Fruit fly (Drosophila melanogaster) whole organism, pupa: ENCODE data around the gene CG12012.

Experiments
- CG32121 ChIP-seq: fragments of 200-800 bp; sonication (Bioruptor generic); IDR thresholded peaks from 2 replicates; pipeline ENCODE4 v1.3.6; 2022; ENCODE audit warnings: missing biosample characterization, missing genetic modification characterization
- CG34367 ChIP-seq: fragments of 200-800 bp; sonication (Bioruptor generic); optimal IDR thresholded peaks from 2 replicates; lab custom pipeline; 2018; ENCODE audit warnings: missing biosample characterization, mild to moderate bottlenecking, missing genetic modification characterization
- Pif1A ChIP-seq: fragments of 200-800 bp; sonication (Bioruptor generic); optimal IDR thresholded peaks from 3 replicates; lab custom pipeline; 2016; ENCODE audit warnings: missing biosample characterization, missing genetic modification characterization
- Pif1B ChIP-seq: fragments of 200-800 bp; sonication (Bioruptor generic); optimal IDR thresholded peaks from 3 replicates; lab custom pipeline; 2016; ENCODE audit warnings: missing biosample characterization, missing genetic modification characterization

dm6 chr3L:3385437-3385802, 8.9 kb downstream of the CG12012 start:
- TF ChIP-seq Pif1A (GFP tag; lab: Kevin White, UChicago) (no peak), CG32121 (GFP tag; lab: Robert Waterston, UW) (no peak), Pif1B (no peak), CG34367 (tag; lab: Kevin White, UChicago) (no peak)
